Fruit fly (Drosophila melanogaster) whole organism, larva: ENCODE data around the gene pav.

Experiments used
- noc ChIP-seq: fragments of 200-800 bp; sonication (Bioruptor generic); optimal IDR thresholded peaks from 3 replicates; lab custom pipeline; 2019; ENCODE audit warnings: missing biosample characterization, mild to moderate bottlenecking, missing genetic modification characterization, moderate library complexity

pav gene

DNA sequence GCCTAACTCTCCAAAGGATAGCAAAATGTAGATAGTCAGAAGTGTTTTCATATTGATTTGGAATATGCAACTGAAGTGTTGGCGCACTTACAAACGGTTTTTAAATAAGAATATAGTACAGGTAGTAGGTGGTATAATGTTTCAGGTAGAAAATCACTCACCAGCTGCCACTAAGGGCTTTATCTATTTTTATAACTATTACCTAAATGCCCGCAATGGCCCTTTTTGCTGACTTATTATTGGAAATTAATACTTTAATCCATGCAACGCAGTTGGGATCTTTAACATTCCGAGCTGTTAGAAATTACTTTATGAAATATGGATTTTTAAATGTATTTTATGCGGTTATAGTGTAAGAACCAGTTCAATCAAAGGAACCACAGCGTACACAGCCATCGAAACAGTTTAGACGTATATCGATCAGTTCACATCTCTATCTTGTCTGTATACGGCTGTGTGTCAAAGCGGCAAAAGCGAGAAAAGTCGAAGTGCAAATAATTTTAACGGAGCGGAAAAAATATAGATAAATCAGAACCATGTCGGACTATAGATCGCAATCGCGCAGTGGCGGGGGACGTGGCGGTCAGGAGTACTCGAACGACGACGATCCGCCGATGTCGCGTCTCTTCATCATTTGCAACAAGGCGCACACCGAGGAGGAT is 41.0 kb downstream of the pav start, which contains the start of the genes srw and CG1316:
srw (minus strand) TSS at position 51 of the 662 bp plus-strand sequence.
CG1316 (plus strand) TSS at position 424 of the 662 bp plus-strand sequence.
- no peak for TF ChIP-seq noc (tag; lab: Kevin White, UChicago)

DNA sequence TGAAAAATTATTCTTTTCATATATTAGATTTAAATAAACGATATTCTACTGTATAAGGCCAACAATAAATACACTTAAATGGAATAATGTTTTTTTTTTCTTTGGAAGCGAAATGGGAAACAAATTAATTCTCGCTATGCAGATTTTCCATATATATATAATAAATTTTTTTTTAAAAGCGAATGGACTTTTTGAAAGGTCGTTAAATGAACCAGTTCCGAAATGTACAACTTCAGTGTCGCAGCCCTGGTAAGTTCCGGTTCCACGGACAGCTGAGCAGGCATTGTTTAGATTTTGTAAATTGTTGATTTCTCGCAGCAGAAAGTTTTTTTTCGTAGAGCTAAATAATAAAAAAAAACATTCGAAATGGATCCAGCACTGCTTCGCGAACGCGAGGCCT is 44.2 kb downstream of the pav start, which contains the start of gene TfIIEbeta:
TfIIEbeta (plus strand) TSS at position 255 of the 400 bp plus-strand sequence.
- TF ChIP-seq noc (tag; lab: Kevin White, UChicago), result no peak

dm6 chr3L:4288591-4289056 is 46.1 kb downstream of the pav start, which contains the start of gene Hexo1:
Hexo1 (plus strand) TSS chr3L:4288641.
- peak; percentile 75 for TF ChIP-seq noc (tag; lab: Kevin White, UChicago)

- TF ChIP-seq noc (tag; lab: Kevin White, UChicago), result peak; percentile 26
These were observed 49.7 kb downstream of the pav start, which contains the start of the genes CG15012 and Fdx2 for dm6 chr3L:4292120-4292697. CG15012 (minus strand) TSS chr3L:4292246. Fdx2 (plus strand) TSS chr3L:4292482.

DNA sequence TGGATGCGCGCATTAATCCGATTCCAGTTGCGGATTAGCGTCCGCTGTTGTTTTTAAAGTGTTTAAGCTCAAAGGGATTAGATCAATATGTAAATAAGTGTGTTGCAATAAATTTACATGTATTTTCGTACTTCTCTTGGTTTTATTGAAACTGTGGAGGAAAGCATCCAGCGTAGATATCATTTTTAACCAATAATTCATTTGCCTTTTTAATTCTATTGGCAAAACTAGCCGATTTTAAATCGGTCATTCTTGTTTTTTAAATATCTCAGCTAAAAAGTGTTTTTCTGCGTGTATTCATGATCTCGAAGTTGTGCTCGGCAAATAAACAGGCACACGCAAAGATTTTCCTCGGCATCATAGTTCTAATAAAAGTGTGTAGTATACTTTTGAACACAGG is 50.8 kb downstream of the pav start:
- no peak for TF ChIP-seq noc (tag; lab: Kevin White, UChicago)

DNA sequence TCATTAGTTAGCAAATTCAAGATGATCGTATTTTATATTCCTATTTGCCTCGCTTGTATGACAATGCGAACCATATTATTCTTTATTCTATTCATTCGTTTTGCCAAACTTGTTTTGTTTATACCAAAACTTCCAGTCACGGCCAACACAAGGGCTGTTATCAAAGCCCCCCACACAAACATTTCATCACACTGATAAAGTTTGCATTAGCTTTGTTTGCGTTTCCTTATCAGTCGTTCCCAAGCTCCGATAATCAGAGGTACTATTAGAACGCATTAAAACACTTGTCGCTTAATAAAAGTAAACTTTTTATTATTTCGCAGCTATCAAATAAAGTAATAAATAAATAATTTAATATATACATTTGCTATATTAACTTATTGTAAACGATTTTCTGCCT is 51.2 kb downstream of the pav start:
- TF ChIP-seq noc (tag; lab: Kevin White, UChicago), result peak; percentile 28
